Worm (Caenorhabditis elegans): ENCODE measurements around the gene C25H3.15.
A peak's percentile ranks its signal among the peaks of the same experiment; 100 is the strongest.

C25H3.15 gene

DNA sequence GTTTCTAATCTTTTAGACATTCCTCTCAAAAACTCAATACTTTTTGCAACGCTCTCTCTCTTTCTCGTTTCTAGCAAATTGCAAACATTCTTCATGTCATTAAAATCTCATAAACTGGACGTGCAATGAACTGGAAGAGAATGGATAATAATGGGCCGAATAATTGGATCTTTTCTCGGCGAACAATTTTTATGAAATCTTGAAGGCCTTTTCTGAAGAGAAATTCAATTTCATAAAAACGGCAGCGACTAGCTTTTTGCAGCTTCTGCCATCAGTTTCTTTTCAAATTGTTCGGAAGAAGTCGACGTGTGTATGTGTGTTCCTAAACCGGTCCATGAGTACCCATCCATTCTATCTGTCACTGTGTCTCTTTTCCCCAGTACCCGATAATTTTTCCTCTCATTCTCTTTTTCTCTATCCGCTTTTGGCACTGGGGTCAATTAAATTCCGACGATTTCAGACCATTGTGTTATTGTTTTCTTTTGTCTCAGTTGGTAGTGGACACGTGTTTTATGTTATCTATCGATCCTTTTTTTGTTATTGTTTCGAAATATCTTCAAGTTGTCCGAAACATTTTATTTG is 37.6 kb downstream of the C25H3.15 start:
- no peak for TF ChIP-seq dmd-4 (tag; optimal IDR thresholded peaks at IDR 0.05; ENCODE audit: borderline replicate concordance)
- no peak for TF ChIP-seq ceh-48 (tag; optimal IDR thresholded peaks at IDR 0.05)
- TF ChIP-seq unc-42 (tag; optimal IDR thresholded peaks at IDR 0.05) = peak; percentile 49
- no peak for TF ChIP-seq ceh-30 (tag; optimal IDR thresholded peaks at IDR 0.05)
- peak; percentile 62 for TF ChIP-seq ceh-31 (tag; optimal IDR thresholded peaks at IDR 0.05)

DNA sequence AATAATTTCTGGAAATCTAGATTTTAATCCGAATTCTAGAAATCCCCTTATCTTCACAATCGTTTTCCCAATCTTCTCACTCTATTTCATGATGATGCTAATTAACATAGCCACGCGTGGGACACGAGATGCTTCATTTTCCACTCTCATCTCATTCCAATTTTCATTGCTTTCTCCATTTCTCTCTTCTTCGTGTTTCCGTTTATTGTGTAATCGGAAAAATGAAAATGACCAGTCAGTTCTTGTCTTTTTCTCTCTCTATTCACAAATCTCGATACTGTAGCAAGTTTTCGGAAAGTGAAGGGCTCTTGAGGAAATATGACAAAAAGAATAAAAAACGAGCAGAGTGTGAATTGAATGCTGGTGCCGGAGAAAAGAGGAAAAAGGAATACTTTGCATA is 39.4 kb downstream of the C25H3.15 start:
- no peak for TF ChIP-seq ref-2 (tag; optimal IDR thresholded peaks at IDR 0.05)
- no peak for TF ChIP-seq K09A11.1 (tag; optimal IDR thresholded peaks at IDR 0.05; ENCODE audit: insufficient read depth)
- no peak for TF ChIP-seq ceh-48 (tag; optimal IDR thresholded peaks at IDR 0.05)
- TF ChIP-seq fkh-6 (tag; optimal IDR thresholded peaks at IDR 0.05) = no peak
- no peak for TF ChIP-seq madf-2 (tag; optimal IDR thresholded peaks at IDR 0.05)
- no peak for TF ChIP-seq ets-4 (tag; optimal IDR thresholded peaks at IDR 0.05)
- no peak for TF ChIP-seq ceh-22 (tag; optimal IDR thresholded peaks at IDR 0.05)
- no peak for TF ChIP-seq pat-9 (tag; optimal IDR thresholded peaks at IDR 0.05)
- no peak for TF ChIP-seq mec-3 (tag; optimal IDR thresholded peaks at IDR 0.05; ENCODE audit: borderline replicate concordance)
- no peak for TF ChIP-seq Y22D7AL.16 (tag; optimal IDR thresholded peaks at IDR 0.05)
- no peak for TF ChIP-seq hlh-15 (tag; optimal IDR thresholded peaks at IDR 0.05)
- TF ChIP-seq tbx-2 (tag; optimal IDR thresholded peaks at IDR 0.05) = no peak
- TF ChIP-seq fkh-10 (GFP tag; optimal IDR thresholded peaks at IDR 0.05) = no peak
- TF ChIP-seq ceh-2 (tag; optimal IDR thresholded peaks at IDR 0.05) = no peak
- TF ChIP-seq ceh-18 (tag; optimal IDR thresholded peaks at IDR 0.05) = no peak
- TF ChIP-seq nhr-232 (tag; optimal IDR thresholded peaks at IDR 0.05) = no peak
- no peak for TF ChIP-seq hlh-13 (GFP tag; optimal IDR thresholded peaks at IDR 0.05)
- TF ChIP-seq lin-11 (tag; optimal IDR thresholded peaks at IDR 0.05) = no peak
- TF ChIP-seq dmd-4 (tag; optimal IDR thresholded peaks at IDR 0.05; ENCODE audit: borderline replicate concordance) = no peak

DNA sequence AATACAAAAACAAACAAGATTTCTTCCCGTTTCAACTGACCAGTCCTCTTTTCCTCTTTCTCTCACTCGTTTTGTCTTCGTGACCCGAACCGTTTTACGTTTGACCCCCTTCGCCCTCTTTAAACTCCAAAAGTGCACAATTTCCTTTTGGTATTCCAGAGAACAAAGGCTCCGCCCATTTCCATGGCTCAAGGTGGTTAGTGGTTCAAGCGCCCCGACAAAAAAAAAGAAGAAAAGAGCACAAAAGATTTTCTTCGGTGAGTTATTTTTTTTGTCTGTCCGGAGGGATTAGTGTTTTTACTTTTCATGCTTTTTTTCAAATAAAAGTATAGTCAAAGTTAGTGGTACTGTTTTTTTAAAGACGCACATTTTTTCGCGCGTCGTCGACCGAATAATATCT is 42.4 kb downstream of the C25H3.15 start, which contains the start of gene osta-2:
Gene osta-2 (plus strand): TSS at position 160 of the 400 bp plus-strand sequence.
- TF ChIP-seq ceh-18 (tag; optimal IDR thresholded peaks at IDR 0.05) (no peak), elt-2 (tag; optimal IDR thresholded peaks at IDR 0.05) (no peak), ceh-31 (tag; optimal IDR thresholded peaks at IDR 0.05) (no peak)

- TF ChIP-seq unc-42 (tag; optimal IDR thresholded peaks at IDR 0.05) (peak; percentile 90), unc-55 (GFP tag; optimal IDR thresholded peaks at IDR 0.05) (no peak)
These were observed 43.0 kb downstream of the C25H3.15 start for ce11 chrII:5708154-5708553.

ce11 chrII:5710835-5711234 is 45.7 kb downstream of the C25H3.15 start:
- TF ChIP-seq syd-9 (tag; optimal IDR thresholded peaks at IDR 0.05) (no peak), npax-4 (tag; optimal IDR thresholded peaks at IDR 0.05) (no peak)

- TF ChIP-seq ama-1 (optimal IDR thresholded peaks at IDR 0.05) (peak; percentile 80), pros-1 (tag; optimal IDR thresholded peaks at IDR 0.05) (no peak)
These were observed 47.0 kb downstream of the C25H3.15 start for ce11 chrII:5712126-5712525.

ce11 chrII:5714807-5715206 is 49.7 kb downstream of the C25H3.15 start, which contains the start of the genes tiar-1 and lelo-4:
Gene tiar-1 (minus strand): TSS chrII:5714823.
Gene lelo-4 (plus strand): TSS chrII:5714924.
- peak; percentile 50 for TF ChIP-seq nfya-1 (tag; optimal IDR thresholded peaks at IDR 0.05)
- TF ChIP-seq gmeb-2 (tag; optimal IDR thresholded peaks at IDR 0.05) = no peak
- peak; percentile 2 for TF ChIP-seq ceh-2 (tag; optimal IDR thresholded peaks at IDR 0.05)
- peak; percentile 52 for TF ChIP-seq elt-2 (tag; optimal IDR thresholded peaks at IDR 0.05)
- TF ChIP-seq nhr-232 (tag; optimal IDR thresholded peaks at IDR 0.05) = no peak
- no peak for TF ChIP-seq pax-1 (tag; optimal IDR thresholded peaks at IDR 0.05)
- no peak for TF ChIP-seq sox-2 (GFP tag; IDR thresholded peaks at IDR 0.05)
- peak; percentile 5 for TF ChIP-seq unc-55 (GFP tag; optimal IDR thresholded peaks at IDR 0.05)
- peak; percentile 50 for TF ChIP-seq ceh-34 (tag; optimal IDR thresholded peaks at IDR 0.05)
- TF ChIP-seq ceh-31 (tag; optimal IDR thresholded peaks at IDR 0.05) = peak; percentile 59
- no peak for TF ChIP-seq T23F11.4 (GFP tag; optimal IDR thresholded peaks at IDR 0.05)
